Fruit fly (Drosophila melanogaster) whole organism, prepupa: ENCODE measurements around the gene CG5160.

ENCODE experiments used
- CG8119 ChIP-seq: fragments of 200-800 bp; sonication (Bioruptor generic); IDR thresholded peaks from 3 replicates; pipeline ENCODE4 v1.3.6; 2022; ENCODE audit warnings: missing biosample characterization, missing genetic modification characterization
- Ets21C ChIP-seq: fragments of 200-800 bp; sonication (Bioruptor generic); optimal IDR thresholded peaks from 3 replicates; lab custom pipeline; 2016; ENCODE audit warnings: missing biosample characterization, missing genetic modification characterization
- Gug ChIP-seq: fragments of 200-800 bp; sonication (Bioruptor generic); IDR thresholded peaks from 2 replicates; pipeline ENCODE4 v1.3.6; 2022; ENCODE audit warnings: missing biosample characterization, missing genetic modification characterization
- salr ChIP-seq, 2 experiments: fragments of 200-800 bp; sonication (Bioruptor generic); optimal IDR thresholded peaks; 3 replicates each; lab custom pipeline; 2016 to 2018; ENCODE audit warnings: missing biosample characterization in 2 of 2, missing genetic modification characterization in 2 of 2, mild to moderate bottlenecking in 1 of 2
- svp ChIP-seq: fragments of 200-800 bp; sonication (Bioruptor generic); peaks from one replicate; lab custom pipeline; 2016; ENCODE audit warnings: missing biosample characterization, missing genetic modification characterization

DNA sequence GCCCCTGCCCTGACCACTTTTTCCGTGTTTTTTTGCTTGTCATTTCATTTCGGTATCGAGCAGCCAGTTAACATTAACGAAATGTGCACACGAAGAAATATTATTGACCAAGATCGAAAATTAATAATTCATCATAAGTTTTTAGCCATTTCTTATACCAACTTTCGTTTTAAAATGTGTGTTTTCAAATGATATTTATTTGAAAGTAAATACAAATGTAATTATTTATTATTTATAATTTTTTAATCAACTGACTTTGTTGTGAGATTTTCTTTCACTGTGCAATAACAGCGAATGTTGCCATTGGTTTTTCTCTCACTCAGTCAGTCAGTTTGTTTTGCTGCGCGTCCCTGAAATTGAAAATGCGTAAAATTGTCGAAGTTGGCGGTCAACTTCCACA, 2.7 kb downstream of the CG5160 start:
- TF ChIP-seq CG8119 (GFP tag; lab: Robert Waterston, UW): peak; percentile 54; the same call in 2 of the 3 replicates
- TF ChIP-seq Ets21C (GFP tag; lab: Kevin White, UChicago): no peak
- no peak for TF ChIP-seq Gug
- TF ChIP-seq svp: peak; percentile 50
- no peak for TF ChIP-seq salr (GFP tag; optimal IDR thresholded peaks at IDR 0.05; lab: Kevin White, UChicago)
